Worm (Caenorhabditis elegans) whole organism, early embryonic: ENCODE measurements around the gene str-153.

Source experiments
- B0310.2 ChIP-seq: sonication (generic microtip); optimal IDR thresholded peaks from 2 replicates; lab custom pipeline; 2016; ENCODE audit warnings: mild to moderate bottlenecking, missing genetic modification characterization, missing compliant biosample characterization
- F13C5.2 ChIP-seq: sonication (generic microtip); optimal IDR thresholded peaks from 2 replicates; lab custom pipeline; 2017; ENCODE audit warnings: mild to moderate bottlenecking, missing genetic modification characterization, inconsistent platforms, missing compliant biosample characterization
- aly-1 ChIP-seq: sonication (generic microtip); optimal IDR thresholded peaks from 2 replicates; lab custom pipeline; 2016; ENCODE audit warnings: missing genetic modification characterization, missing compliant biosample characterization
- ama-1 ChIP-seq: fragments of 150-350 bp; optimal IDR thresholded peaks from 2 replicates; lab custom pipeline; 2014
- ceh-13 ChIP-seq: fragments of 200-800 bp; sonication (Bioruptor generic); optimal IDR thresholded peaks from 2 replicates; lab custom pipeline; 2018; ENCODE audit warnings: mild to moderate bottlenecking, missing genetic modification characterization, missing compliant biosample characterization
- ceh-36 ChIP-seq: sonication (generic microtip); optimal IDR thresholded peaks from 2 replicates; lab custom pipeline; 2016; ENCODE audit warnings: missing genetic modification characterization, inconsistent platforms, missing compliant biosample characterization
- ets-7 ChIP-seq: sonication (generic microtip); optimal IDR thresholded peaks from 2 replicates; lab custom pipeline; 2016; ENCODE audit warnings: missing genotype, missing genetic modification characterization, missing compliant biosample characterization
- flt-1 ChIP-seq: fragments of 200-800 bp; sonication (Bioruptor generic); IDR thresholded peaks from 2 replicates; pipeline ENCODE4 v1.3.6; 2022; ENCODE audit warnings: missing genetic modification characterization, missing compliant biosample characterization
- hmbx-1 ChIP-seq: sonication (generic microtip); optimal IDR thresholded peaks from 2 replicates; lab custom pipeline; 2016; ENCODE audit warnings: mild to moderate bottlenecking, missing genetic modification characterization, missing compliant biosample characterization
- hmg-4 ChIP-seq: fragments of 200-800 bp; sonication (Bioruptor generic); optimal IDR thresholded peaks from 2 replicates; lab custom pipeline; 2018; ENCODE audit warnings: mild to moderate bottlenecking, missing genetic modification characterization, missing compliant biosample characterization
- hnd-1 ChIP-seq: sonication (generic microtip); optimal IDR thresholded peaks from 2 replicates; lab custom pipeline; 2016; ENCODE audit warnings: missing genetic modification characterization, missing compliant biosample characterization
- pes-1 ChIP-seq: fragments of 200-800 bp; sonication (Bioruptor generic); IDR thresholded peaks from 2 replicates; pipeline ENCODE4 v1.3.6; 2022; ENCODE audit warnings: missing genetic modification reagents, missing genetic modification characterization, missing compliant biosample characterization
- scrt-1 ChIP-seq: fragments of 200-800 bp; sonication (Bioruptor generic); IDR thresholded peaks from 2 replicates; pipeline ENCODE4 v1.3.6; 2022; ENCODE audit warnings: missing genetic modification characterization, missing compliant biosample characterization
- sea-1 ChIP-seq: fragments of 200-800 bp; sonication (Bioruptor generic); conservative IDR thresholded peaks from 2 replicates; pipeline ENCODE4 v1.3.6; 2022; ENCODE audit warnings: missing genetic modification characterization, missing compliant biosample characterization
- tbx-11 ChIP-seq: fragments of 200-800 bp; sonication (Bioruptor generic); IDR thresholded peaks from 2 replicates; pipeline ENCODE4 v1.3.6; 2022; ENCODE audit warnings: missing genetic modification characterization, missing compliant biosample characterization
- tbx-37 ChIP-seq: fragments of 200-800 bp; sonication (Bioruptor generic); conservative IDR thresholded peaks from 2 replicates; pipeline ENCODE4 v1.3.6; 2022; ENCODE audit warnings: missing genetic modification reagents, missing genetic modification characterization, missing compliant biosample characterization
- tra-4 ChIP-seq: sonication (generic microtip); optimal IDR thresholded peaks from 2 replicates; lab custom pipeline; 2017; ENCODE audit warnings: missing genetic modification characterization, missing compliant biosample characterization

Gene str-153

DNA sequence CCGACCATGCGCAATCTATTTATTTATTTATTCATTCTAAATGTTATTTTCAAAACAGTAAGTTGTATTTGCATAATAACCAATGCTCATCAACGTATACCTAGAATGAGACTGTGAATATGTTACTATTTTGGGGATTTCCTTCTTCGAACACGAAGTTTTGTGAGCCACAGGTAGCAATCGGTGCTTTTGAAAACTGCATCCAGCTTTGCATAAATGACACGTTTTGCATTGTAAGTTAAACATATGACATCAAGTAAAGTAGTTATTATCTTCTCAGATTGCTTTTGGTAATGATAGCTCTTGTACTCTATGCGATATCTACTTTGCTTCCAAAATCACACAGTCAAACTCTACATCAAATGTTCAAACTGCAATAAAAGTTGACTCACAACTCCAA, 48.3 kb downstream of the str-153 start, which contains the start of gene E03H12.4:
TSS of gene E03H12.4 (plus strand) at position 120 of the 400 bp plus-strand sequence.
- TF ChIP-seq F13C5.2 (tag; lab: Kevin White, UChicago): no peak
- TF ChIP-seq hnd-1: no peak
- TF ChIP-seq flt-1 (GFP tag; lab: Robert Waterston, UW): no peak
- no peak for TF ChIP-seq B0310.2 (tag; lab: Kevin White, UChicago)
- TF ChIP-seq tbx-37: no peak
- TF ChIP-seq scrt-1 (GFP tag; lab: Robert Waterston, UW): no peak
- TF ChIP-seq tra-4 (tag; lab: Kevin White, UChicago): no peak
- TF ChIP-seq hmbx-1 (tag; lab: Kevin White, UChicago): no peak
- no peak for TF ChIP-seq hmg-4 (GFP tag; lab: Kevin White, UChicago)
- no peak for TF ChIP-seq ceh-36
- TF ChIP-seq tbx-11 (GFP tag; lab: Robert Waterston, UW): no peak
- no peak for TF ChIP-seq aly-1
- TF ChIP-seq ama-1 (lab: Kevin White, UChicago): no peak
- TF ChIP-seq ceh-13 (GFP tag; lab: Kevin White, UChicago): no peak
- no peak for TF ChIP-seq ets-7 (tag; lab: Kevin White, UChicago)
- no peak for TF ChIP-seq pes-1 (GFP tag; lab: Robert Waterston, UW)
- TF ChIP-seq sea-1 (GFP tag; lab: Robert Waterston, UW): no peak

DNA sequence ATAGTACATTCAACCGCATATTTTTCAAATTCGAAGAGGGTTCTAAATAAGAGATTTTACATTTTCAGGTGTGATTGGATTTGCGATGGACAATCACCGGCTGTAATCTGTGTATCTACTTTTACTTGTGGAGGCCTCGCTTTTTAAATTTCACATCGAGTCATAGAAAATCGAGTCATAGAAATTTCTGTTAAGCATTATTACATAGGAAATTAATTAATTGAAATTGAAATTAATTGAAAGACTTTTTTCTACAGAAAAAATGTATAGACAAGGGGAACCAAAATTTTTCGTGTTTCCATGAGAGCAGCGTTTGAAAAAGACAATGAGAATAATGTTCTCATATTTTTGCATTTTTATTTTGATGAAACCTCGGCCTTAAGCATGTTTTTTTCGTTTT, 49.5 kb downstream of the str-153 start, which contains the start of gene clec-176:
TSS of gene clec-176 (plus strand) at position 301 of the 400 bp plus-strand sequence.
- TF ChIP-seq sea-1 (GFP tag; lab: Robert Waterston, UW) (no peak), ceh-13 (GFP tag; lab: Kevin White, UChicago) (no peak), hnd-1 (no peak), pes-1 (GFP tag; lab: Robert Waterston, UW) (no peak)

DNA sequence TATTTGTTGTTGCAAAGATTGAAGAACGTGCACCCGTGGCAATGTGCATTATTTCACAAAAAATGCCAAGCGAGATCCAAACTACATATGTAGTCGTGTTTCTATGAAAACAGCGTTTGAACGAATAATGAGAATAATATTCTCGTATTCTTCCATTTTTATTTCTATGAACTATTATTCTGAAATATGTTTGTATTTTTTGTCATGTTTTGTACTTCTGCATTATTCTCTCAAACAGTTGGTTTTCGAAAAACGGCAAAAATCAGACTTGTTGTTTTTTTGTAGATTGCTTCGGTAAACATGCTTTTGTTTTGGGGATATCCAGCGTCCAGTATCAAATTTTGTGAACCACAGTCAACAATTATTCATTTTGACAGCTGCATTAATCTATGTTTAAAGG, 52.0 kb downstream of the str-153 start, which contains the start of gene clec-177:
TSS of gene clec-177 (plus strand) at position 301 of the 400 bp plus-strand sequence.
- TF ChIP-seq scrt-1 (GFP tag; lab: Robert Waterston, UW) (no peak), hnd-1 (no peak), pes-1 (GFP tag; lab: Robert Waterston, UW) (no peak), ceh-36 (no peak), aly-1 (no peak), tra-4 (tag; lab: Kevin White, UChicago) (no peak), hmg-4 (GFP tag; lab: Kevin White, UChicago) (no peak), B0310.2 (tag; lab: Kevin White, UChicago) (no peak), ceh-13 (GFP tag; lab: Kevin White, UChicago) (no peak), tbx-37 (no peak), F13C5.2 (tag; lab: Kevin White, UChicago) (no peak), flt-1 (GFP tag; lab: Robert Waterston, UW) (no peak), ets-7 (tag; lab: Kevin White, UChicago) (no peak)
